Fruit fly (Drosophila melanogaster) Kc167 (cell line): ENCODE data around the gene Vps36.

Experiments
- Myc ChIP-seq: fragments of >200 bp; optimal IDR thresholded peaks from 2 replicates; lab custom pipeline; 2017; ENCODE audit warnings: missing external identifiers
- Sin3A ChIP-seq: fragments of >200 bp; optimal IDR thresholded peaks from 2 replicates; lab custom pipeline; 2018; ENCODE audit warnings: missing external identifiers
- h ChIP-seq: fragments of >200 bp; optimal IDR thresholded peaks from 3 replicates; lab custom pipeline; 2018; ENCODE audit warnings: missing external identifiers
- insv ChIP-seq: fragments of >200 bp; optimal IDR thresholded peaks from 3 replicates; lab custom pipeline; 2018; ENCODE audit warnings: missing external identifiers
- psq ChIP-seq: fragments of >200 bp; optimal IDR thresholded peaks from 2 replicates; lab custom pipeline; 2017; ENCODE audit warnings: missing external identifiers
- ttk ChIP-seq: sonication (Bioruptor generic); optimal IDR thresholded peaks from 2 replicates; lab custom pipeline; 2017; ENCODE audit warnings: missing external identifiers

Vps36 gene

DNA sequence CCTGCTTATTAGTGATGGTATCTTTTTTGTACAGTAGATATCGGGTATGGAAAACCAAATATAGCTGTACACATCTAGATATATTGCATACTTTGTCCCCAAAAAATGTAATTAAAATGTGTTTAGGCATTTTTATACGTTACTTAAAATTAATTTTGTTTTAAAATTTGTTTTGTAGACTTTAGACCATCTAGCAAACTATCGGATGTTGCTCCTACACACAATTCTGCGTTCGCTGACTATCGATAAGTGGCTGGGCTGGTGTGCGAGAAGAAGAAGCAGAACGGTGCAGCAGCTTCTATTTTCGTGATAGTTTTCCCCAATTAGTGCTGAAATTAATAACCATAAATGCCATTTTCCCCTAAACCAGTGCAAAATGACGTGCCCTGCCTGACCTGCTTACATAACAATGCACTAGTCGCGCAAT, at the start of gene Vps36, which contains the start of gene Liprin-beta:
Gene Vps36, minus strand, starts transcription at position 1 of the 427 bp plus-strand sequence.
Gene Liprin-beta, plus strand, starts transcription at position 143 of the 427 bp plus-strand sequence.
- TF ChIP-seq Myc (lab: Kevin White, UChicago) (no peak), ttk (lab: Kevin White, UChicago) (no peak), insv (lab: Kevin White, UChicago) (no peak)

- no peak for TF ChIP-seq Sin3A
- TF ChIP-seq psq (lab: Kevin White, UChicago), result no peak
- no peak for TF ChIP-seq h (lab: Kevin White, UChicago)
- no peak for TF ChIP-seq Myc (lab: Kevin White, UChicago)
- no peak for TF ChIP-seq insv (lab: Kevin White, UChicago)
- TF ChIP-seq ttk (lab: Kevin White, UChicago), result no peak
Observed at dm6 chr3L:13519555-13520284, 6.8 kb upstream of the Vps36 start, which contains the start of gene CG10710. Gene CG10710, minus strand, starts transcription at chr3L:13519605.

DNA sequence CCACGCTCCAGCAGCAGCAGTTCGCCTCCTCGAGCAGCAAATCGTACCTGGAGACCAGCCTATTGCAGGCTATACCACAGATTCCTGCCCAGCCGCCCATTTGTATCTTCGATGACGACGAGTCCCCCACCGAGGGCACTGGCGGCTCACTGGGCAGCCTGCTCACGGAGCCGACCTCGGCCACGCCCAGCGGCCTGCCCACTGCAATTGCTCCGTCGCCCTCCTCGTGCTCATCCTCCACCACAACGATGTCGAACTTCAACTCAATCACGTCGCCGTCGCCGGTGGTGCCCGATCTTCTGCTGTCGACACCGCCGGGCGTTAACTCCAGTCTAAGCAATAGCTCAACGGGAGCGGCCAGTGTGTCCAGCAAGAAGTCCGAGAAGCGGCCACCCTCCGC, 9.3 kb downstream of the Vps36 start:
- TF ChIP-seq Myc (lab: Kevin White, UChicago) (no peak), h (lab: Kevin White, UChicago) (no peak), ttk (lab: Kevin White, UChicago) (no peak)

DNA sequence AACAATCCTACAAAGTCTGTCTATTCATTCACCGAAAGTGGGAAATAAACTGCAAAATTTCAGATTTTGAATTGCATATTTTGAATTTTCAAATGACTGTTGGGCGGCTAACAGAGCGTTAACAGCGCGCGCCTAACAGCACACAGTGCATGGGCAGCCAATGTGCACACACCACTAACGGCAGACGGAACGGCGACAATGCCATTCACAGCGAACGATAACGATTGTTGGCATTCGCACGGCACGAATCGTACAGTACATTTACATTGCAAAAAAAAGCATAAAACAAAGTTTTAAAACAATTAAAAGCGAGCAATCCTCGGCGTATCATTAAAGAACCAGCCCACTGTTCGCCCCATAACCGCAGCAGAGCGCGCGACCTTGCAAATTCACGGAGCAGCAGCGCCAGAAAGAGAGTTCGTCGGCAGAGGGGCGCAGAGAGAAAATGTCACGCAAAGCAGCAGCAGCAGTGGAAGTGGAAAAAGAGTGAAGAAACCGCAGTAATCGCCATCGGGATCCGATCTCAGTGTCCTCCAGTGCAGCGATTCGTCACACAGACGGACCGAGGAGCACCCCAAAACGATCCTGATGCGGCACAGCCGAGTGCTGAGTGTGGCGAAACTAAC, 10.3 kb downstream of the Vps36 start, which contains the start of gene Spt20:
Gene Spt20, plus strand, starts transcription at position 224 of the 626 bp plus-strand sequence.
- no peak for TF ChIP-seq Sin3A
- TF ChIP-seq psq (lab: Kevin White, UChicago), result no peak
- no peak for TF ChIP-seq h (lab: Kevin White, UChicago)
- TF ChIP-seq ttk (lab: Kevin White, UChicago), result no peak
- no peak for TF ChIP-seq Myc (lab: Kevin White, UChicago)
- no peak for TF ChIP-seq insv (lab: Kevin White, UChicago)

dm6 chr3L:13499932-13500719, 12.8 kb downstream of the Vps36 start:
- no peak for TF ChIP-seq Sin3A
- TF ChIP-seq h (lab: Kevin White, UChicago), result no peak
- TF ChIP-seq Myc (lab: Kevin White, UChicago), result no peak
- TF ChIP-seq ttk (lab: Kevin White, UChicago), result no peak

DNA sequence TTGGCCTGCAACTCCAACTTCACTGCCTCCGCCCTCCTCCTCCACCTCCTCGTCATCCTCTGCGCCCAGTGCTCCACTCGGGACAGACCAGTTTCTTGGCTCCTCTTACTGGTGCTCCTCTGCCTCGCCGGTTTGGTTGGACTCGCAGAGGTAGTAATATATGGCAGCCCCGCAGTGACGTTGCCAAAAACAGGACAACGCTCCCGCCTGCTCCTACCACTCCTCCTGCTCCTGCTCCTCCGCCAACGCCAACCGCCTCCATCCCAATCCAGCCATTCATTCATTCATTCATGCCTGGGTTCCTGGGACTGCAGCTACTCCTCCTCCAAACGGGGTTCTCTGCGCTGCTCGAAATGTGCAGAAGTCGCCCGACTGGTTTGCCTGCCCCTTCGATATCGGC, 13.4 kb downstream of the Vps36 start:
- no peak for TF ChIP-seq psq (lab: Kevin White, UChicago)
- TF ChIP-seq insv (lab: Kevin White, UChicago), result no peak
- TF ChIP-seq Sin3A, result no peak
- no peak for TF ChIP-seq h (lab: Kevin White, UChicago)
- TF ChIP-seq ttk (lab: Kevin White, UChicago), result no peak
- no peak for TF ChIP-seq Myc (lab: Kevin White, UChicago)

DNA sequence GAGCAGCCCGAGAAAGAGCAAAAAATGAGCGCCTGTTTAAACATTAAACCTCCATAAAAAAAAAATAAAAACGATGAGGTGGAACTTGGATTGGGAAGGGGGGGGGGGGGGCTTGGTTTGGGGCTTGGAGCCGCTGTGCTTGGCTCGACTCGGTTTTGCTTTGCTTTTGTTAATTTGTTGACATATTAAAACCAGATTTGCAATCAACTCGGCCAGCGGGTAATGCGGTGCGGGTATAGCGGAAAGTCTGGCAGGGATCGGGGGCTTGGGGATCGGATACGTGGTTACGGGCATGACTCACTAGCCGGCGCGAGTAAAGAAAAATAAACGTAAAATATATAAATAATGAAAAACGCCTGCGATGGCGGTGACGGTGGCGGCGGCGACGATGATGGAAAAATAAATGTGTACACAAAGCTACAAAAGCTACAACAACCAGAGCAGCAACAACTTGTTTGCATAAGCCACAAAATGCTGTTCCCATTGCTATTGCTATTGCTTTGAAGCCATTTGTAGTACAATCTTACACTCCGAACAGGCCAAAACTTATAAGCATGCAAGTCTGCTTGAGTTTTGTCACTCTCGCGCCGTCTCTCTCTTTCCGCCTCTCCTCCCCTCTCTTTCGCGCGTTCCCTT, 15.1 kb downstream of the Vps36 start:
- TF ChIP-seq Myc (lab: Kevin White, UChicago) (no peak), ttk (lab: Kevin White, UChicago) (no peak), Sin3A (no peak), h (lab: Kevin White, UChicago) (no peak), psq (lab: Kevin White, UChicago) (no peak), insv (lab: Kevin White, UChicago) (no peak)

dm6 chr3L:13495065-13495464, 17.8 kb downstream of the Vps36 start:
- TF ChIP-seq Sin3A, result no peak
- no peak for TF ChIP-seq h (lab: Kevin White, UChicago)
- TF ChIP-seq ttk (lab: Kevin White, UChicago), result no peak
- no peak for TF ChIP-seq insv (lab: Kevin White, UChicago)
- no peak for TF ChIP-seq Myc (lab: Kevin White, UChicago)
- TF ChIP-seq psq (lab: Kevin White, UChicago), result no peak

dm6 chr3L:13494363-13495015, 18.4 kb downstream of the Vps36 start:
- TF ChIP-seq insv (lab: Kevin White, UChicago) (no peak), psq (lab: Kevin White, UChicago) (no peak), ttk (lab: Kevin White, UChicago) (no peak), Myc (lab: Kevin White, UChicago) (no peak), Sin3A (no peak), h (lab: Kevin White, UChicago) (no peak)

dm6 chr3L:13490689-13491348, 22.1 kb downstream of the Vps36 start:
- no peak for TF ChIP-seq insv (lab: Kevin White, UChicago)
- TF ChIP-seq h (lab: Kevin White, UChicago), result no peak
- no peak for TF ChIP-seq Sin3A
- TF ChIP-seq psq (lab: Kevin White, UChicago), result no peak
- TF ChIP-seq ttk (lab: Kevin White, UChicago), result no peak
- no peak for TF ChIP-seq Myc (lab: Kevin White, UChicago)
